Fruit fly (Drosophila melanogaster) whole organism, embryonic: ENCODE data around the gene CG31076.

Experiments
- CG7556 ChIP-seq: fragments of 200-800 bp; sonication (Bioruptor generic); optimal IDR thresholded peaks from 2 replicates; lab custom pipeline; 2017; ENCODE audit warnings: missing biosample characterization, mild to moderate bottlenecking, missing genetic modification characterization
- Nf-YC ChIP-seq: fragments of 200-800 bp; optimal IDR thresholded peaks from 3 replicates; lab custom pipeline; 2019; ENCODE audit warnings: missing biosample characterization, mild to moderate bottlenecking, missing genetic modification characterization, moderate library complexity
- exex ChIP-seq: fragments of 200-800 bp; sonication (Bioruptor generic); optimal IDR thresholded peaks from 4 replicates; lab custom pipeline; 2018; ENCODE audit warnings: missing biosample characterization, mild to moderate bottlenecking, missing genetic modification characterization, moderate library complexity
- trem ChIP-seq: fragments of 200-800 bp; optimal IDR thresholded peaks from 3 replicates; lab custom pipeline; 2019; ENCODE audit warnings: missing biosample characterization, mild to moderate bottlenecking, missing genetic modification characterization, moderate library complexity

- TF ChIP-seq Nf-YC (tag; lab: Kevin White, UChicago) (peak; percentile 31), trem (no peak), CG7556 (GFP tag; lab: Kevin White, UChicago) (no peak), exex (tag; lab: Kevin White, UChicago) (no peak)
These were observed 21.9 kb downstream of the CG31076 start for dm6 chr3R:26967587-26968312.
